Fruit fly (Drosophila melanogaster): ENCODE measurements around the gene cwo.
A peak's percentile ranks its signal among the peaks of the same experiment; 100 is the strongest.
"Not testable (repeated sequence)": the region's sequence is repeated elsewhere in the genome, so short reads cannot be mapped to it uniquely, and the experiment has no call there.

Gene cwo

DNA sequence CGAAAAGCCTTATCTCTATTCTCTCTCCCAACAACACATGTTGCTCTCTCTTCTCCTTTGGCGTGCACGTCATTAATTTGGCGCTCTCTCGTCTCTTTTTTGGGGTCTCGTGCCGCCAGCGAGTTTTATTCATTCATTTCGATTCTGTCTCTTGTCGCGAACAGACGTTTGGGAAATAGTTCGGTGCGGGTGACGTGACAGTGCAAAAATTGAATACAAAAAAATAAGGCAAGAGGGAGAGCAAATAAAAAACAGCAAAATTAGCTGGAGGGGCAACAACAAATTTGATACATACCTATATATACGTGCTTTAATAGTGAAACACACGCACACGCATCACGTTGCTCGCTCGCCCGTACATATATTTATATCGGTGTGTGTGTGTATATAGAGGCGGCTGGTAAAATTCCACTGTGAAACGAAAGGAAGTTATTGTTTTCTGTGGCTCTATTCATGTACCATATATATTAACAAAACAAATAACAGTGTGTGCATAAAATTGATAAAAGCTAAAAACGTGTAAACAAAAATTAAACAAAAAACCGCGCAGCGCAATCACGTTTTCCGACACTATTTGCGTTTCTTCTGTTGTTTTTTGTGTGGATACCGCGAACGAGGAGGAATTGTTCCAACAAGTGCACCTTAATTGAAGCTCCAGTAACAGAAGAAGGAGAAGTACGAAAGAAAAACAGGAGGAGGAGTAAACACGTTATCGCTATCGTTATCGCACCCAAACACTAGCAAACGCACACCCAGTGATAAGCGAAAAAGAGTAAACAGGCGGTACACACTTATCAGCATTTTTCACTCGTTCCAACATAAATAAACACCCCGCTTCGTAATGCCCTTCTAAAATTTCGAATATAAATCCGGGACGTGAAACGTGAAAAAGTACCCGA, at the start of gene cwo:
cwo (plus strand) TSS at position 131 of the 899 bp plus-strand sequence.
- no peak for TF ChIP-seq noc (tag; optimal IDR thresholded peaks at IDR 0.05)

DNA sequence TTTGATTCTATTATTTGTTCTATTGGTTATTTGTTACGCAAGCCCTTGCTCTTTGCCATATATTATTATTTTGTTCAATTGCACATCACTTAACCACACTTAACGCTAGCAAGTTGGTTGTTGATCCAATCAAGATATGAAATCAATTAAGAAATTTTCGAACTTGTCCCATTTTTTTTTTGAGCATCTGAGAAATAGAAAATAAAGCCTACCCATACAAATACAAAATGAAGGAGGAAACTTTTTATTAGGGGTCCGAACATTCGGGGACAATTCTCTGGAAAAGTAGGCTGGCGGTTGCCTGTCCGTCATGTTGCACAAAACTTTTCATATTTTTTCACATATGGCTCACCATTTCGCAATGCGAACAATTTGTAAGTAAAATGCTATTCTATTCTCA, 47.4 kb upstream of the cwo start, which contains the start of gene CG18545:
CG18545 (plus strand) TSS at position 301 of the 400 bp plus-strand sequence.
- not testable (repeated sequence) for TF ChIP-seq noc (tag; optimal IDR thresholded peaks at IDR 0.05)

DNA sequence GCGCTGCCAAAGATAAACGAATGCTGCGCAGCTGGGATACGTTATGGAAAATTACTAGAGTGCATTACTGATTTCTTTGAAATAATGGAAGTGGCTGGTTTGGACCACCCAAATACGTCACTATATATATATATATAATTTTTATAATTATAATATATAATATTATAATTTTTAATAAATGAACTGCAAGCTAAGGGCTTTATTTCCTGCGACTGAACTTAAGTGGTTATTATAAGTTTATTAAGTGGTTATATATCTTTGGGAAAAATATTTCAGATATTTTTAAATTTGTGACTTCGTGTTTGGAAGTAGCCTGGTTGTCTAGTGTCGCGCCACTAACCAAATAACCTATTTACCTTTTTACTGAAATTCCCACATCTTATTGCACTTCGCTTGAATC, 39.6 kb upstream of the cwo start, which contains the start of gene CG31406:
CG31406 (plus strand) TSS at position 301 of the 400 bp plus-strand sequence.
- not testable (repeated sequence) for TF ChIP-seq noc (tag; optimal IDR thresholded peaks at IDR 0.05)

dm6 chr3R:10349987-10350386, 38.1 kb upstream of the cwo start, which contains the start of gene jumu:
Gene jumu, plus strand, starts transcription at chr3R:10350182.
- no peak for TF ChIP-seq noc (tag; optimal IDR thresholded peaks at IDR 0.05)

- TF ChIP-seq noc (tag; optimal IDR thresholded peaks at IDR 0.05), result peak; percentile 84
Measured at dm6 chr3R:10350741-10351629, 37.1 kb upstream of the cwo start.

dm6 chr3R:10351960-10352458, 36.0 kb upstream of the cwo start:
- no peak for TF ChIP-seq noc (tag; optimal IDR thresholded peaks at IDR 0.05)

DNA sequence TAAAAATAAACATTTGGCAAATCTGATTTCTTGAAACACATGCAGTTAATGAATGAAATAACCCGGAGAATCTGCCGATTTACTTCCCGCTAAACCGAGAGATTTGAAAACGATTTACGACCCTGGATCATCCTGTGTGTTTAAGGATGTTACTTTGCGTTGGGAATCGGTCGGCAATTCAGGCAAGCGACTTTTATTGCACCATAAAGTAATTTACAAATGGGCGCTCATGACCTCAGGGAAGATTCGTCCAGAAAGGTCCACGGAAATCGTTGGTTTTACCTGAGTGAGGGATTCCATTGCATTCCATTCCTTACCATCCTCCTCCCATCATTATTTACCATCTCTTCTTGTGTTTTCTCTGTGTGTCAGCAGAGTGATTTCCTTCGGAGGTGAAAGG, 35.2 kb upstream of the cwo start:
- TF ChIP-seq noc (tag; optimal IDR thresholded peaks at IDR 0.05), result no peak

DNA sequence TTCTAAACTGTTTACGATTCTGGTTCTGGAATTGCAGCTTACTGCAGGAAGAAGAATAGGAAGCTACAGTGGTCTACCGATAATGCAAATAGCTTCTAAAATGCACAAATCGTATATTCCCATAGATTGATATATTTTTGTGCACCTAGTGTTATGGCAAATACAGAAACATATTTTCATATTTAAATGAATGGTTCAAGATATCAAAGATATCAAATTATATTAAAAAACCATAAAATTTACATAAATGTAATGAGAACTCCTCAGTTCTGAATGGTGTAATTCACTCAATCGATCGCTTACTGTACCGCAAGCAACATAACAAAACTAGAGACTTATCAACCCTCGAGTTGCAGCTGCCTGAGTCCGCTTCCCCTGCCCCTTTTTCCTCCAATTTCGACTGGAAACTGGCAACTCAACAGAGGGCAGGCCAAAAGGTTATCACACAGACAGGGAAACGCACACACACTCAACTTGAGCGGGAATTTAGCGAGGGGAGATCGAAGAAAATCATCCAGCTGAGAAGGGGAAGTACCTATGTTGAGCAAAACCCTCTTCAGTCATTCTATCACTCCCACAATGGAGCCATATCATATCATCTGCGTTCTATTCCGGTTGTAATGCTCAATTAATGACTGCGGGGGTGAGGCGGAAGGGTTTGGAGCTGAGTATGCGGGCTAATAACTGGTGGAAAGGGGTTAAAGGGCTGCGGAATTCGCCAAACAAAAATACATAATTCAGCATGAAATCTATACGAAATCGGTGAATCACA, 33.9 kb upstream of the cwo start:
- no peak for TF ChIP-seq noc (tag; optimal IDR thresholded peaks at IDR 0.05)

DNA sequence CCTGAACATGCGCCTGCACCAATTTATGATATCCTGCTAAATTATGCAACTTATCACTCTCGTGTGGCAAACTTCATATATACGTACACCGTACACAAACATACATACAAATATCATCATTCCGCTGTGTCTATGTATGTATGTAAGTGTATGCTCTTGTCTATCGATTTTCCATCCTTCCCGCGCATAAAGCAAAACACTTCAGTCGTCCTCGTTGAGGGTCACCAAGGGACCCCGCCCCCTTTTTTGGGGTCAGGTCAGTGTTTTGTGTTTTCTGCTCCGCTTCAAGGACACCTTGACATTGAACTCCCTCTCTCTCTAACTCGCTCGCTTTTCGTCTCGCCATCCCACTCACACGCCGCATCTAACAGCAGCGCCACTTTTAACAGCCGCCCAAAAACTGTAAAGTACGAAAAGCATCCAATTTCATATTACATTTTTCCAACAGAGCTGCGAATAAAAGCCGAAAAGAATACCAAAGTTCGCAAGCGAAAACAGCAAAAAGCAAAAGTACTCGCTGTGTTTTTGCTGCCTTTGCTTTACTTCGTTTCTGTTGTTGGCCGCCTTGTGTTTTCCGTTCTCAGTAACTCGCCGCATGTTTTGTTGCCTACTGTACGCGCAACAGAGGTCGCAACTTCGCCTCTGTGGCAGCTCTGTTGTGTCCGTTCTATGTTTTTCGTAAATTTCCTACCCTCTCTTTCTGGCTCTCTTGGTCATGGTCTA, 32.1 kb upstream of the cwo start:
- no peak for TF ChIP-seq noc (tag; optimal IDR thresholded peaks at IDR 0.05)

dm6 chr3R:10356563-10357363, 31.3 kb upstream of the cwo start:
- no peak for TF ChIP-seq noc (tag; optimal IDR thresholded peaks at IDR 0.05)

- TF ChIP-seq noc (tag; optimal IDR thresholded peaks at IDR 0.05), result no peak
Measured at dm6 chr3R:10357364-10357676, 30.7 kb upstream of the cwo start.

dm6 chr3R:10364287-10364686, 23.8 kb upstream of the cwo start:
- TF ChIP-seq noc (tag; optimal IDR thresholded peaks at IDR 0.05), result no peak

DNA sequence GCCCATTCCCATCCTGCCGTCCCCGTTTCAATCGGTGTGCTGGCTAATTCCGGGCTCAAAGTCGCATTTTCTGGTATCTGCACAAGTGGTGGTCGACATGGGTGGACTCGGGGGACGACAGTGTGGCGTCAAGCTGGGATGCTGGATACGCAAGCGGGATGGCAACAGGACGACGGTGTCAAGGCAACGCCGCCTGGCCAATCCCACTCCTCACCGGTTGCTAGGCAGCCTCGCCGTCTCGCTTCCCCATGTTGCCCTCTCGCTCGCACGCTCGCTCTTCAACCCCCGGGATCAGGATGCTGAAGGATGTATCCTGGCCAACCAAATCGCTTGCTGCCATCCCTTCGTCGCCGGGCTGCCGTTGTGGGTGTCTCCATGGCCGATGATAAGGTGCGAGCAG, 19.8 kb upstream of the cwo start:
- no peak for TF ChIP-seq noc (tag; optimal IDR thresholded peaks at IDR 0.05)

- TF ChIP-seq noc (tag; optimal IDR thresholded peaks at IDR 0.05), result no peak
Measured at dm6 chr3R:10369799-10370198, 18.3 kb upstream of the cwo start.

All from whole organism, larva.